Fruit fly (Drosophila melanogaster) whole organism, embryonic: Measurements from ENCODE around the gene CG2145.

Experiments used
- CG10321 ChIP-seq: fragments of 200-800 bp; sonication (Bioruptor generic); IDR thresholded peaks from 2 replicates; pipeline ENCODE4 v1.3.6; 2022; ENCODE audit warnings: missing biosample characterization, missing genetic modification characterization
- CG10431 ChIP-seq: fragments of 200-800 bp; sonication (Bioruptor generic); optimal IDR thresholded peaks from 3 replicates; lab custom pipeline; 2018; ENCODE audit warnings: missing biosample characterization, mild to moderate bottlenecking, missing genetic modification characterization
- CG10654 ChIP-seq: fragments of 200-800 bp; sonication (Bioruptor generic); optimal IDR thresholded peaks from 2 replicates; lab custom pipeline; 2016; ENCODE audit warnings: missing biosample characterization, missing genetic modification characterization
- CG10979 ChIP-seq: fragments of 200-800 bp; sonication (Bioruptor generic); optimal IDR thresholded peaks from 2 replicates; lab custom pipeline; 2018; ENCODE audit warnings: missing biosample characterization, mild to moderate bottlenecking, missing genetic modification characterization, moderate library complexity
- CG11456 ChIP-seq: fragments of 200-800 bp; sonication (Bioruptor generic); IDR thresholded peaks from 3 replicates; pipeline ENCODE4 v1.3.6; 2022; ENCODE audit warnings: missing biosample characterization, missing genetic modification characterization
- CG12299 ChIP-seq: fragments of 200-800 bp; sonication (Bioruptor generic); optimal IDR thresholded peaks from 2 replicates; lab custom pipeline; 2018; ENCODE audit warnings: missing biosample characterization, mild to moderate bottlenecking, missing genetic modification characterization
- CG16863 ChIP-seq: fragments of 200-800 bp; sonication (Bioruptor generic); optimal IDR thresholded peaks from 3 replicates; lab custom pipeline; 2016; ENCODE audit warnings: missing biosample characterization, missing genetic modification characterization
- CG17359 ChIP-seq: fragments of 200-800 bp; sonication (Bioruptor generic); optimal IDR thresholded peaks from 3 replicates; lab custom pipeline; 2018; ENCODE audit warnings: missing biosample characterization, mild to moderate bottlenecking, missing genetic modification characterization, moderate library complexity
- CG18262 ChIP-seq: fragments of 200-800 bp; optimal IDR thresholded peaks from 3 replicates; lab custom pipeline; 2019; ENCODE audit warnings: missing biosample characterization, mild to moderate bottlenecking, missing genetic modification characterization, moderate library complexity
- CG43689 ChIP-seq: fragments of 200-800 bp; sonication (Bioruptor generic); IDR thresholded peaks from 2 replicates; pipeline ENCODE4 v1.3.6; 2022; ENCODE audit warnings: missing biosample characterization, missing genetic modification characterization
- CG4424 ChIP-seq: fragments of 200-800 bp; sonication (Bioruptor generic); optimal IDR thresholded peaks from 3 replicates; lab custom pipeline; 2016; ENCODE audit warnings: missing biosample characterization, missing genetic modification characterization
- CG7372 ChIP-seq: fragments of 200-800 bp; sonication (Bioruptor generic); IDR thresholded peaks from 2 replicates; pipeline ENCODE4 v1.3.6; 2022; ENCODE audit warnings: missing biosample characterization, missing genetic modification characterization
- D ChIP-seq, 2 experiments: fragments of 200-800 bp in 1 of 2; fragments of >200 bp in 1 of 2; sonication (Bioruptor generic) in 1 of 2; optimal IDR thresholded peaks; 2 replicates in 1 of 2; 3 replicates in 1 of 2; lab custom pipeline; 2017; ENCODE audit warnings: mild to moderate bottlenecking in 1 of 2, missing biosample characterization in 1 of 2, missing genetic modification characterization in 1 of 2, missing genetic modification reagents in 1 of 2
- Dfd ChIP-seq, 2 experiments: fragments of >200 bp; optimal IDR thresholded peaks; 2 replicates each; lab custom pipeline; 2017; ENCODE audit warnings: missing biosample characterization in 2 of 2, missing genetic modification characterization in 2 of 2
- Drgx ChIP-seq: fragments of 200-800 bp; sonication (Bioruptor generic); IDR thresholded peaks from 2 replicates; pipeline ENCODE4 v1.3.6; 2022; ENCODE audit warnings: missing biosample characterization, missing genetic modification characterization
- HLH3B ChIP-seq: fragments of 200-800 bp; sonication (Bioruptor generic); IDR thresholded peaks from 2 replicates; pipeline ENCODE4 v1.3.6; 2022; ENCODE audit warnings: missing biosample characterization, missing genetic modification characterization
- Med ChIP-seq: fragments of 200-800 bp; sonication (Bioruptor generic); peaks from one replicate; lab custom pipeline; 2016; ENCODE audit warnings: missing biosample characterization, missing genetic modification characterization, mild to moderate bottlenecking, inconsistent platforms, moderate library complexity
- Meics ChIP-seq: fragments of 200-800 bp; sonication (Bioruptor generic); optimal IDR thresholded peaks from 2 replicates; lab custom pipeline; 2017; ENCODE audit warnings: missing biosample characterization, mild to moderate bottlenecking, missing genetic modification characterization
- Six4 ChIP-seq: fragments of 200-800 bp; sonication (Bioruptor generic); optimal IDR thresholded peaks from 2 replicates; lab custom pipeline; 2016; ENCODE audit warnings: missing biosample characterization, missing genetic modification characterization
- Sry-δ ChIP-seq: fragments of 200-800 bp; sonication (Bioruptor generic); optimal IDR thresholded peaks from 2 replicates; lab custom pipeline; 2016; ENCODE audit warnings: missing biosample characterization, missing genetic modification characterization
- Vsx1 ChIP-seq: fragments of 200-800 bp; sonication (Bioruptor generic); optimal IDR thresholded peaks from 2 replicates; lab custom pipeline; 2017; ENCODE audit warnings: missing biosample characterization, mild to moderate bottlenecking, missing genetic modification characterization, missing genetic modification reagents
- YL-1 ChIP-seq: fragments of 200-800 bp; sonication (Bioruptor generic); optimal IDR thresholded peaks from 3 replicates; lab custom pipeline; 2017; ENCODE audit warnings: missing biosample characterization, mild to moderate bottlenecking, missing genetic modification characterization
- cad ChIP-seq: fragments of >200 bp; optimal IDR thresholded peaks from 2 replicates; lab custom pipeline; 2017; ENCODE audit warnings: missing biosample characterization, missing genetic modification characterization
- chif ChIP-seq, 2 experiments: fragments of 200-800 bp; sonication (Bioruptor generic); optimal IDR thresholded peaks; 3 replicates each; lab custom pipeline; 2016; ENCODE audit warnings: missing biosample characterization in 2 of 2, missing genetic modification characterization in 2 of 2
- cwo ChIP-seq: fragments of 200-800 bp; sonication (Bioruptor generic); optimal IDR thresholded peaks from 3 replicates; lab custom pipeline; 2017; ENCODE audit warnings: missing biosample characterization, missing genetic modification characterization, mild to moderate bottlenecking, moderate library complexity, missing genetic modification reagents
- dimm ChIP-seq: fragments of 200-800 bp; sonication (Bioruptor generic); IDR thresholded peaks from 2 replicates; pipeline ENCODE4 v1.3.6; 2022; ENCODE audit warnings: missing biosample characterization, missing genetic modification characterization
- eve ChIP-seq, 2 experiments: fragments of >200 bp; optimal IDR thresholded peaks; 2 replicates each; lab custom pipeline; 2017; ENCODE audit warnings: missing biosample characterization in 2 of 2, missing genetic modification characterization in 2 of 2
- ewg ChIP-seq: fragments of 200-800 bp; sonication (Bioruptor generic); optimal IDR thresholded peaks from 3 replicates; lab custom pipeline; 2017; ENCODE audit warnings: mild to moderate bottlenecking, missing biosample characterization, missing genetic modification reagents, missing genetic modification characterization
- fru ChIP-seq: fragments of >200 bp; optimal IDR thresholded peaks from 2 replicates; lab custom pipeline; 2017
- gcm ChIP-seq: fragments of 200-800 bp; sonication (Bioruptor generic); optimal IDR thresholded peaks from 2 replicates; lab custom pipeline; 2019; ENCODE audit warnings: missing biosample characterization, mild to moderate bottlenecking, missing genetic modification characterization, moderate library complexity
- ind ChIP-seq: fragments of 200-800 bp; sonication (Bioruptor generic); optimal IDR thresholded peaks from 3 replicates; lab custom pipeline; 2016; ENCODE audit warnings: missing biosample characterization, missing genetic modification characterization
- kay ChIP-seq: fragments of 200-800 bp; sonication (Bioruptor generic); optimal IDR thresholded peaks from 2 replicates; lab custom pipeline; 2016; ENCODE audit warnings: missing biosample characterization, missing genetic modification characterization
- kni ChIP-seq: fragments of 200-800 bp; sonication (Bioruptor generic); optimal IDR thresholded peaks from 3 replicates; lab custom pipeline; 2017; ENCODE audit warnings: mild to moderate bottlenecking, missing biosample characterization, missing genetic modification reagents, missing genetic modification characterization
- lab ChIP-seq: fragments of 200-800 bp; sonication (Bioruptor generic); optimal IDR thresholded peaks from 3 replicates; lab custom pipeline; 2017; ENCODE audit warnings: missing biosample characterization, missing genetic modification characterization, mild to moderate bottlenecking, moderate library complexity, missing genetic modification reagents
- p53 ChIP-seq: fragments of 200-800 bp; sonication (Bioruptor generic); optimal IDR thresholded peaks from 2 replicates; lab custom pipeline; 2016; ENCODE audit warnings: missing biosample characterization, missing genetic modification characterization
- phol ChIP-seq: fragments of 200-800 bp; sonication (Bioruptor generic); optimal IDR thresholded peaks from 3 replicates; lab custom pipeline; 2018; ENCODE audit warnings: missing biosample characterization, mild to moderate bottlenecking, missing genetic modification characterization, moderate library complexity
- pum ChIP-seq: fragments of 200-800 bp; sonication (Bioruptor generic); optimal IDR thresholded peaks from 2 replicates; lab custom pipeline; 2016; ENCODE audit warnings: missing biosample characterization, missing genetic modification characterization
- ranshi ChIP-seq: fragments of 200-800 bp; sonication (Bioruptor generic); IDR thresholded peaks from 2 replicates; pipeline ENCODE4 v1.3.6; 2022; ENCODE audit warnings: missing biosample characterization, missing genetic modification characterization
- repo ChIP-seq: fragments of 200-800 bp; sonication (Bioruptor generic); optimal IDR thresholded peaks from 2 replicates; lab custom pipeline; 2016; ENCODE audit warnings: missing biosample characterization, missing genetic modification characterization
- row ChIP-seq: fragments of 200-800 bp; sonication (Bioruptor generic); IDR thresholded peaks from 3 replicates; pipeline ENCODE4 v1.3.6; 2022; ENCODE audit warnings: missing biosample characterization, missing genetic modification characterization
- slou ChIP-seq: fragments of 200-800 bp; sonication (Bioruptor generic); optimal IDR thresholded peaks from 3 replicates; lab custom pipeline; 2016; ENCODE audit warnings: missing biosample characterization, missing genetic modification characterization
- sug ChIP-seq: fragments of 200-800 bp; optimal IDR thresholded peaks from 2 replicates; lab custom pipeline; 2019; ENCODE audit warnings: missing biosample characterization, mild to moderate bottlenecking, missing genetic modification characterization, moderate library complexity
- tap ChIP-seq: fragments of 200-800 bp; optimal IDR thresholded peaks from 3 replicates; lab custom pipeline; 2019; ENCODE audit warnings: missing biosample characterization, mild to moderate bottlenecking, missing genetic modification characterization, moderate library complexity
- tin ChIP-seq: fragments of 200-800 bp; sonication (Bioruptor generic); optimal IDR thresholded peaks from 3 replicates; lab custom pipeline; 2016; ENCODE audit warnings: missing biosample characterization, missing genetic modification characterization
- trem ChIP-seq: fragments of 200-800 bp; optimal IDR thresholded peaks from 3 replicates; lab custom pipeline; 2019; ENCODE audit warnings: missing biosample characterization, mild to moderate bottlenecking, missing genetic modification characterization, moderate library complexity
- tx ChIP-seq: fragments of 200-800 bp; sonication (Bioruptor generic); optimal IDR thresholded peaks from 2 replicates; lab custom pipeline; 2016; ENCODE audit warnings: missing biosample characterization, missing genetic modification characterization
- vnd ChIP-seq: fragments of 200-800 bp; sonication (Bioruptor generic); IDR thresholded peaks from 3 replicates; pipeline ENCODE4 v1.3.6; 2022; ENCODE audit warnings: missing biosample characterization, missing genetic modification characterization; ENCODE audit not compliant: partially characterized antibody
- wdn ChIP-seq: fragments of 200-800 bp; sonication (Bioruptor generic); IDR thresholded peaks from 2 replicates; pipeline ENCODE4 v1.3.6; 2022; ENCODE audit warnings: missing biosample characterization, missing genetic modification characterization
- zfh2 ChIP-seq: fragments of 200-800 bp; sonication (Bioruptor generic); optimal IDR thresholded peaks from 2 replicates; lab custom pipeline; 2016; ENCODE audit warnings: missing biosample characterization, missing genetic modification characterization

Gene CG2145

dm6 chrX:10959912-10960311 is 32.7 kb downstream of the CG2145 start:
- no peak for TF ChIP-seq p53
- TF ChIP-seq row (GFP tag; lab: Robert Waterston, UW) = no peak
- no peak for TF ChIP-seq CG17359 (tag; lab: Kevin White, UChicago)
- TF ChIP-seq Drgx (GFP tag; lab: Robert Waterston, UW) = peak; percentile 16; the same call in 1 of the 2 replicates
- no peak for TF ChIP-seq CG16863 (GFP tag; lab: Kevin White, UChicago)
- TF ChIP-seq cwo (GFP tag; lab: Kevin White, UChicago) = no peak
- no peak for TF ChIP-seq kay (GFP tag; lab: Kevin White, UChicago)
- no peak for TF ChIP-seq wdn (GFP tag; lab: Robert Waterston, UW)

DNA sequence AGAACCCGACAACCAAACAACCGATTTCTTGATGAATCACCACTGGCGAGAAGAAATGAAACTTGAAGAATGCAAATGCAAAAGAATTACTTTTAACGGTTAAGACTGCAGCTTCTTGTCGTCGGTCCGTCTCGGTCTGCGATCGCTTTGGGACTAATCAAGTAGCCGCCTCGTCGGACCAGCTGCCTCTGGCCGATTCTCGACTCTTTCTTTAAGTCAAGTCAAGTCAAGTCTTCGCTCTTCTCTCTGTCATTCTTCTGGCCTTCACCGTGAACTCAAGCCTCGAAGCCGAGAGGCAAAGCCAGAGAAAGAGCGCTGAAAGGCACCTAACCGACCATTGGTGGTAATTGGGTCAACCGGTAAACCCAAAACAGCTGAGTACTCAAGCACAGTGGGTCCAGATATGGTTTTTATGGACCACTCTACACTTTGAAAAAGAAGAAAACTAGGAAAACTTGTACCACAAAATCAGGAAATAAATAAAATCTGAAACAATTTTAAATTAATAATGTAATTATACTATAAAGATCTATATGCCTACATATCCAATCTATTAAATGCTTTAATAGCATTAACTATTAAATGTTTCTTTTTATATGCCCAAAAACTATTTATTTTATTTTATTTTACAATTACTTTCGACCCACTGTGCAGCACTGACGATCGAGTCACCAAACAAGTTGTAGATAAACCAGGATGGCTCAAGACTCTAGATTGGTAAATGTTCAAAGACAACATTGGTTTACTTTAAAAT is 40.0 kb downstream of the CG2145 start, which contains the start of gene C901:
TSS of gene C901 (minus strand) at position 157 of the 754 bp plus-strand sequence.
- TF ChIP-seq CG43689 (GFP tag; lab: Robert Waterston, UW) (no peak), chif (GFP tag; optimal IDR thresholded peaks at IDR 0.05; lab: Kevin White, UChicago) (no peak), CG10654 (GFP tag; lab: Kevin White, UChicago) (peak; percentile 23), dimm (GFP tag; lab: Robert Waterston, UW) (peak; percentile 40; the same call in 1 of the 2 replicates), ranshi (GFP tag; lab: Robert Waterston, UW) (peak; percentile 46; the same call in 1 of the 2 replicates), tin (GFP tag; lab: Kevin White, UChicago) (peak; percentile 47), Dfd (GFP tag; optimal IDR thresholded peaks at IDR 0.05; lab: Kevin White, UChicago) (no peak), phol (peak; percentile 87), D (optimal IDR thresholded peaks at IDR 0.05; lab: Kevin White, UChicago) (no peak), D (GFP tag; optimal IDR thresholded peaks at IDR 0.05; lab: Kevin White, UChicago) (peak; percentile 63), gcm (GFP tag; lab: Kevin White, UChicago) (no peak), tap (tag; lab: Kevin White, UChicago) (peak; percentile 62), HLH3B (peak; percentile 74), cad (no peak), Meics (peak; percentile 49), tx (GFP tag; lab: Kevin White, UChicago) (no peak), Six4 (GFP tag; lab: Kevin White, UChicago) (peak; percentile 49), eve (GFP tag; optimal IDR thresholded peaks at IDR 0.05; lab: Kevin White, UChicago) (no peak), repo (no peak), trem (tag; lab: Kevin White, UChicago) (peak; percentile 76), CG7372 (GFP tag; lab: Robert Waterston, UW) (0 out of 2 replicates have a peak, but pooled peaks have one; percentile 39), CG4424 (GFP tag; lab: Kevin White, UChicago) (peak; percentile 73), kni (GFP tag; lab: Kevin White, UChicago) (peak; percentile 41), Med (GFP tag; lab: Kevin White, UChicago) (peak; percentile 11), vnd (GFP tag; lab: Robert Waterston, UW) (no peak), CG18262 (peak; percentile 86), CG10321 (GFP tag; lab: Robert Waterston, UW) (no peak), ewg (peak; percentile 59), lab (GFP tag; lab: Kevin White, UChicago) (peak; percentile 54), CG11456 (GFP tag; lab: Robert Waterston, UW) (no peak), sug (tag; lab: Kevin White, UChicago) (no peak), CG10979 (tag; lab: Kevin White, UChicago) (peak; percentile 89), Sry-δ (GFP tag; lab: Kevin White, UChicago) (no peak), Vsx1 (no peak), YL-1 (GFP tag; lab: Kevin White, UChicago) (no peak), CG10431 (GFP tag; lab: Kevin White, UChicago) (peak; percentile 64), CG12299 (tag; lab: Kevin White, UChicago) (peak; percentile 30), fru (lab: Kevin White, UChicago) (no peak), ind (GFP tag; lab: Kevin White, UChicago) (peak; percentile 57), zfh2 (GFP tag; lab: Kevin White, UChicago) (no peak), pum (GFP tag; lab: Kevin White, UChicago) (no peak), slou (no peak)
